Fruit fly (Drosophila melanogaster) whole organism, embryonic: Measurements from ENCODE around the gene CG6912.

Source experiments
- Aef1 ChIP-seq: fragments of 200-800 bp; sonication (Bioruptor generic); IDR thresholded peaks from 3 replicates; pipeline ENCODE4 v1.3.6; 2022; ENCODE audit warnings: missing biosample characterization, missing genetic modification characterization
- CG1024 ChIP-seq: fragments of 200-800 bp; sonication (Bioruptor generic); IDR thresholded peaks from 2 replicates; pipeline ENCODE4 v1.3.6; 2022; ENCODE audit warnings: missing biosample characterization, missing genetic modification characterization
- CG10267 ChIP-seq: fragments of 200-800 bp; sonication (Bioruptor generic); optimal IDR thresholded peaks from 2 replicates; lab custom pipeline; 2018; ENCODE audit warnings: missing biosample characterization, mild to moderate bottlenecking, missing genetic modification characterization, moderate library complexity
- CG10366 ChIP-seq: fragments of 200-800 bp; sonication (Bioruptor generic); IDR thresholded peaks from 2 replicates; pipeline ENCODE4 v1.3.6; 2022; ENCODE audit warnings: missing biosample characterization, missing genetic modification characterization
- CG11093 ChIP-seq: fragments of 200-800 bp; sonication (Bioruptor generic); IDR thresholded peaks from 3 replicates; pipeline ENCODE4 v1.3.6; 2022; ENCODE audit warnings: missing biosample characterization, missing genetic modification characterization
- CG1233 ChIP-seq: fragments of 200-800 bp; sonication (Bioruptor generic); optimal IDR thresholded peaks from 4 replicates; lab custom pipeline; 2018; ENCODE audit warnings: missing biosample characterization, mild to moderate bottlenecking, missing genetic modification characterization
- CG12391 ChIP-seq: fragments of 200-800 bp; sonication (Bioruptor generic); optimal IDR thresholded peaks from 3 replicates; lab custom pipeline; 2018; ENCODE audit warnings: missing biosample characterization, mild to moderate bottlenecking, missing genetic modification characterization, moderate library complexity
- CG13624 ChIP-seq: fragments of 200-800 bp; sonication (Bioruptor generic); optimal IDR thresholded peaks from 2 replicates; lab custom pipeline; 2016; ENCODE audit warnings: missing biosample characterization, missing genetic modification characterization
- CG13775 ChIP-seq: fragments of 200-800 bp; sonication (Bioruptor generic); optimal IDR thresholded peaks from 3 replicates; lab custom pipeline; 2017; ENCODE audit warnings: missing biosample characterization, mild to moderate bottlenecking, missing genetic modification characterization
- CG17912 ChIP-seq: fragments of 200-800 bp; sonication (Bioruptor generic); optimal IDR thresholded peaks from 2 replicates; lab custom pipeline; 2018; ENCODE audit warnings: missing biosample characterization, mild to moderate bottlenecking, missing genetic modification characterization
- CG2678 ChIP-seq: fragments of 200-800 bp; sonication (Bioruptor generic); optimal IDR thresholded peaks from 3 replicates; lab custom pipeline; 2019; ENCODE audit warnings: missing biosample characterization, mild to moderate bottlenecking, missing genetic modification characterization, moderate library complexity
- CG30431 ChIP-seq: fragments of 200-800 bp; sonication (Bioruptor generic); optimal IDR thresholded peaks from 2 replicates; lab custom pipeline; 2017; ENCODE audit warnings: missing biosample characterization, missing genetic modification characterization
- CG32532 ChIP-seq: fragments of 200-800 bp; sonication (Bioruptor generic); IDR thresholded peaks from 2 replicates; pipeline ENCODE4 v1.3.6; 2022; ENCODE audit warnings: missing biosample characterization, missing genetic modification characterization
- CG3726 ChIP-seq: fragments of 200-800 bp; sonication (Bioruptor generic); IDR thresholded peaks from 3 replicates; pipeline ENCODE4, ENCODE4 v1.3.6; 2022; ENCODE audit warnings: missing biosample characterization, missing genetic modification characterization
- CG4360 ChIP-seq: fragments of 200-800 bp; sonication (Bioruptor generic); IDR thresholded peaks from 2 replicates; pipeline ENCODE4 v1.3.6; 2022; ENCODE audit warnings: missing biosample characterization, missing genetic modification characterization
- CG6689 ChIP-seq: fragments of 200-800 bp; sonication (Bioruptor generic); IDR thresholded peaks from 2 replicates; pipeline ENCODE4 v1.3.6; 2022; ENCODE audit warnings: missing biosample characterization, missing genetic modification characterization
- CG7745 ChIP-seq: fragments of 200-800 bp; sonication (Bioruptor generic); optimal IDR thresholded peaks from 2 replicates; lab custom pipeline; 2018; ENCODE audit warnings: missing biosample characterization, mild to moderate bottlenecking, missing genetic modification characterization, moderate library complexity
- CG8290 ChIP-seq, 3 experiments: fragments of 200-800 bp; sonication (Bioruptor generic); optimal IDR thresholded peaks; 2 replicates each; lab custom pipeline; 2016 to 2019; ENCODE audit warnings: missing biosample characterization in 3 of 3, missing genetic modification characterization in 3 of 3, mild to moderate bottlenecking in 2 of 3, moderate library complexity in 1 of 3
- Dad ChIP-seq: fragments of 200-800 bp; sonication (Bioruptor generic); optimal IDR thresholded peaks from 3 replicates; lab custom pipeline; 2016; ENCODE audit warnings: missing biosample characterization, missing genetic modification characterization
- Dll ChIP-seq: fragments of 200-800 bp; sonication (Bioruptor generic); IDR thresholded peaks from 4 replicates; pipeline ENCODE4 v1.3.6; 2022; ENCODE audit warnings: missing biosample characterization, missing genetic modification characterization; ENCODE audit not compliant: partially characterized antibody
- ERR ChIP-seq: fragments of 200-800 bp; sonication (Bioruptor generic); optimal IDR thresholded peaks from 2 replicates; lab custom pipeline; 2016; ENCODE audit warnings: missing biosample characterization, missing genetic modification characterization
- Ets97D ChIP-seq: fragments of 200-800 bp; sonication (Bioruptor generic); optimal IDR thresholded peaks from 3 replicates; lab custom pipeline; 2016; ENCODE audit warnings: missing biosample characterization, missing genetic modification characterization
- HmgZ ChIP-seq: fragments of 200-800 bp; sonication (Bioruptor generic); optimal IDR thresholded peaks from 2 replicates; lab custom pipeline; 2018; ENCODE audit warnings: missing biosample characterization, mild to moderate bottlenecking, missing genetic modification characterization
- Hr39 ChIP-seq: fragments of >200 bp; optimal IDR thresholded peaks from 2 replicates; lab custom pipeline; 2017
- Hr78 ChIP-seq, 2 experiments: fragments of 200-800 bp in 1 of 2; fragments of >200 bp in 1 of 2; sonication (Bioruptor generic) in 1 of 2; optimal IDR thresholded peaks; 2 replicates each; lab custom pipeline; 2017 to 2019; ENCODE audit warnings: missing biosample characterization in 2 of 2, missing genetic modification characterization in 2 of 2, mild to moderate bottlenecking in 1 of 2, moderate library complexity in 1 of 2
- Kr ChIP-seq: fragments of 200-800 bp; sonication (Bioruptor generic); optimal IDR thresholded peaks from 2 replicates; lab custom pipeline; 2017; ENCODE audit warnings: missing biosample characterization, mild to moderate bottlenecking, missing genetic modification characterization
- MTF-1 ChIP-seq: fragments of 200-800 bp; sonication (Bioruptor generic); optimal IDR thresholded peaks from 2 replicates; lab custom pipeline; 2018; ENCODE audit warnings: missing biosample characterization, mild to moderate bottlenecking, missing genetic modification characterization, borderline replicate concordance
- Max ChIP-seq: fragments of 200-800 bp; sonication (Bioruptor generic); optimal IDR thresholded peaks from 2 replicates; lab custom pipeline; 2016; ENCODE audit warnings: missing biosample characterization, mild to moderate bottlenecking, missing genetic modification characterization
- Oaz ChIP-seq: fragments of 200-800 bp; sonication (Bioruptor generic); IDR thresholded peaks from 2 replicates; pipeline ENCODE4 v1.3.6; 2022; ENCODE audit warnings: missing biosample characterization, missing genetic modification characterization
- Ptx1 ChIP-seq: fragments of 200-800 bp; sonication (Bioruptor generic); IDR thresholded peaks from 2 replicates; pipeline ENCODE4 v1.3.6; 2022; ENCODE audit warnings: missing biosample characterization, missing genetic modification characterization
- Sox102F ChIP-seq: fragments of 200-800 bp; sonication (Bioruptor generic); optimal IDR thresholded peaks from 2 replicates; lab custom pipeline; 2018; ENCODE audit warnings: missing biosample characterization, mild to moderate bottlenecking, missing genetic modification characterization, moderate library complexity
- amos ChIP-seq: fragments of 200-800 bp; sonication (Bioruptor generic); IDR thresholded peaks from 2 replicates; pipeline ENCODE4 v1.3.6; 2022; ENCODE audit warnings: missing biosample characterization, missing genetic modification characterization; ENCODE audit not compliant: partially characterized antibody
- btn ChIP-seq: fragments of 200-800 bp; sonication (Bioruptor generic); optimal IDR thresholded peaks from 2 replicates; lab custom pipeline; 2016; ENCODE audit warnings: missing biosample characterization, missing genetic modification characterization
- disco-r ChIP-seq: fragments of 200-800 bp; sonication (Bioruptor generic); optimal IDR thresholded peaks from 2 replicates; lab custom pipeline; 2016; ENCODE audit warnings: missing biosample characterization, missing genetic modification characterization
- dpn ChIP-seq, 2 experiments: fragments of 200-800 bp; sonication (Bioruptor generic); optimal IDR thresholded peaks; 3 replicates each; lab custom pipeline; 2016; ENCODE audit warnings: missing biosample characterization in 2 of 2, missing genetic modification characterization in 2 of 2
- en ChIP-seq: fragments of 200-800 bp; sonication (Bioruptor generic); optimal IDR thresholded peaks from 2 replicates; lab custom pipeline; 2016; ENCODE audit warnings: missing biosample characterization, missing genetic modification characterization
- fd102C ChIP-seq: fragments of 200-800 bp; sonication (Bioruptor generic); optimal IDR thresholded peaks from 2 replicates; lab custom pipeline; 2018; ENCODE audit warnings: missing biosample characterization, mild to moderate bottlenecking, missing genetic modification characterization, moderate library complexity
- fru ChIP-seq: fragments of >200 bp; optimal IDR thresholded peaks from 2 replicates; lab custom pipeline; 2017
- ftz-f1 ChIP-seq: fragments of 200-800 bp; sonication (Bioruptor generic); optimal IDR thresholded peaks from 2 replicates; lab custom pipeline; 2016; ENCODE audit warnings: missing biosample characterization, missing genetic modification characterization
- gcm ChIP-seq: fragments of 200-800 bp; sonication (Bioruptor generic); optimal IDR thresholded peaks from 2 replicates; lab custom pipeline; 2019; ENCODE audit warnings: missing biosample characterization, mild to moderate bottlenecking, missing genetic modification characterization, moderate library complexity
- gfzf ChIP-seq: fragments of 200-800 bp; sonication (Bioruptor generic); optimal IDR thresholded peaks from 2 replicates; lab custom pipeline; 2016; ENCODE audit warnings: missing biosample characterization, mild to moderate bottlenecking, missing genetic modification characterization, moderate library complexity
- hb ChIP-seq: fragments of 200-800 bp; sonication (Bioruptor generic); IDR thresholded peaks from 3 replicates; pipeline ENCODE4 v1.3.6; 2022; ENCODE audit warnings: missing biosample characterization, missing genetic modification characterization; ENCODE audit not compliant: partially characterized antibody
- lov ChIP-seq, 2 experiments: fragments of 200-800 bp in 1 of 2; fragments of >200 bp in 1 of 2; sonication (Bioruptor generic) in 1 of 2; IDR thresholded peaks in 1 of 2; optimal IDR thresholded peaks in 1 of 2; 2 replicates in 1 of 2; 3 replicates in 1 of 2; pipeline versions ENCODE4 v1.3.6 to Lab custom; 2017 to 2022; ENCODE audit warnings: missing biosample characterization in 1 of 2, missing genetic modification characterization in 1 of 2
- org-1 ChIP-seq: fragments of 200-800 bp; sonication (Bioruptor generic); optimal IDR thresholded peaks from 2 replicates; lab custom pipeline; 2017; ENCODE audit warnings: missing biosample characterization, missing genetic modification characterization
- rib ChIP-seq: fragments of 200-800 bp; sonication (Bioruptor generic); IDR thresholded peaks from 2 replicates; pipeline ENCODE4 v1.3.6; 2022; ENCODE audit warnings: missing biosample characterization, missing genetic modification characterization
- sr ChIP-seq: fragments of 200-800 bp; sonication (Bioruptor generic); IDR thresholded peaks from 3 replicates; pipeline ENCODE4 v1.3.6; 2022; ENCODE audit warnings: missing biosample characterization, missing genetic modification characterization
- tin ChIP-seq: fragments of 200-800 bp; sonication (Bioruptor generic); optimal IDR thresholded peaks from 3 replicates; lab custom pipeline; 2016; ENCODE audit warnings: missing biosample characterization, missing genetic modification characterization
- zen ChIP-seq: fragments of 200-800 bp; sonication (Bioruptor generic); optimal IDR thresholded peaks from 3 replicates; lab custom pipeline; 2018; ENCODE audit warnings: missing biosample characterization, mild to moderate bottlenecking, missing genetic modification characterization, moderate library complexity
- zen2 ChIP-seq: fragments of 200-800 bp; sonication (Bioruptor generic); IDR thresholded peaks from 3 replicates; pipeline ENCODE4 v1.3.6; 2022; ENCODE audit warnings: missing biosample characterization, missing genetic modification characterization; ENCODE audit not compliant: partially characterized antibody

CG6912 gene

DNA sequence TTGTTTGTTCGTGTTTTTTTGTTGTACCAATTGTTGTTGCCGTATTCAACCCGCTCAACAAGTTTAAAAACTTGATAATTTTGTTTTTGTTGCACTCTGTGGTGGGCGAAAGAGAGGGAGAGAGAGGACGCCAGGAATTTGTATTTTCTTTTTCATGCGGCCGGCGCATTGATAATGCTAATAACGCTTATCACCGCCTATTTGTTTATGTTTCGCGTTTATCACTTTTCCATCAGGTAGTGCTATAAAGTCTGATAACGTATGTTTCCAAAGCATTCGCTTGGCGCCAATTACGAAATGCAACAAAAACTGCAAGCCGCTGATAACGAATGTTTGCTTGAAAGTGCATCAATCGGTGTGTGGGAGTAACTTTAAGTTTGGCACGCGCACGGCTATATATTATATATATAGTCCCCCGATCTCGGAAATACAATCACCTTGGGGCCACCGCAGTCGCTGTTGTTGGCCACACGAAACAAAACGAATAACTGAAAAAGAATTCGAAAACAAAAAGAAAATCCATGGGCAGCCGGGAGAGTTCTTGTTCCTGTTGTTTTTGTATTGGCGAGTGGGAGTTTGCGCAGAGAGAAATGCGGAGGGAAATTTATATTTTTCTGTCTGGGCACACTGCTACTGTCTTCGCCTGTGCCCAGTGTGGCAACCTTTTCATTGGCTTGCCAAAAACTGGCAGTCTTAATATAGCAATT is 10.4 kb upstream of the CG6912 start, which contains the start of gene Glys (continued):
- TF ChIP-seq zen2 (GFP tag; lab: Robert Waterston, UW) (no peak), sr (peak; percentile 68; the same call in 2 of the 3 replicates), Hr78 (GFP tag; optimal IDR thresholded peaks at IDR 0.05; lab: Kevin White, UChicago) (peak in 1 of 2 experiments; percentile 81), gcm (GFP tag; lab: Kevin White, UChicago) (no peak), lov (optimal IDR thresholded peaks at IDR 0.05; lab: Kevin White, UChicago) (no peak), lov (GFP tag; IDR thresholded peaks at IDR 0.05; lab: Robert Waterston, UW) (0 out of 3 replicates have a peak, but pooled peaks have one; percentile 6), zen (no peak), CG13624 (GFP tag; lab: Kevin White, UChicago) (no peak), Dad (no peak), ftz-f1 (peak; percentile 50), CG4360 (peak; percentile 98), tin (GFP tag; lab: Kevin White, UChicago) (no peak), CG2678 (no peak), CG11093 (GFP tag; lab: Robert Waterston, UW) (no peak), Sox102F (GFP tag; lab: Kevin White, UChicago) (no peak), Hr39 (lab: Kevin White, UChicago) (no peak), Ets97D (GFP tag; lab: Kevin White, UChicago) (peak; percentile 58), CG32532 (peak; percentile 40; the same call in 1 of the 2 replicates), MTF-1 (GFP tag; lab: Kevin White, UChicago) (no peak), Dll (0 out of 4 replicates have a peak, but pooled peaks have one; percentile 15), HmgZ (tag; lab: Kevin White, UChicago) (peak; percentile 48), CG7745 (tag; lab: Kevin White, UChicago) (no peak), Max (GFP tag; lab: Kevin White, UChicago) (peak; percentile 9), CG30431 (GFP tag; lab: Kevin White, UChicago) (no peak), CG1024 (GFP tag; lab: Robert Waterston, UW) (no peak), fd102C (GFP tag; lab: Kevin White, UChicago) (peak; percentile 7), org-1 (GFP tag; lab: Kevin White, UChicago) (no peak), CG3726 (no peak), CG6689 (GFP tag; lab: Robert Waterston, UW) (no peak), CG1233 (GFP tag; lab: Kevin White, UChicago) (no peak), hb (GFP tag; lab: Robert Waterston, UW) (no peak), Aef1 (GFP tag; lab: Robert Waterston, UW) (peak; percentile 51; the same call in 2 of the 3 replicates), en (no peak), CG10267 (tag; lab: Kevin White, UChicago) (peak; percentile 10), gfzf (GFP tag; lab: Kevin White, UChicago) (peak; percentile 91), CG8290 (GFP tag; optimal IDR thresholded peaks at IDR 0.05; lab: Kevin White, UChicago) (no peak), CG8290 (tag; optimal IDR thresholded peaks at IDR 0.05; lab: Kevin White, UChicago) (no peak), Ptx1 (GFP tag; lab: Robert Waterston, UW) (no peak), disco-r (GFP tag; lab: Kevin White, UChicago) (no peak), CG12391 (tag; lab: Kevin White, UChicago) (no peak), fru (no peak), Kr (peak; percentile 19), amos (peak; percentile 46; the same call in 1 of the 2 replicates), CG10366 (GFP tag; lab: Robert Waterston, UW) (no peak), Oaz (GFP tag; lab: Robert Waterston, UW) (no peak), CG13775 (GFP tag; lab: Kevin White, UChicago) (no peak), dpn (GFP tag; optimal IDR thresholded peaks at IDR 0.05; lab: Kevin White, UChicago) (no peak), rib (GFP tag; lab: Robert Waterston, UW) (peak; percentile 48; the same call in 1 of the 2 replicates), CG17912 (no peak), ERR (GFP tag; lab: Kevin White, UChicago) (peak; percentile 51), btn (GFP tag; lab: Kevin White, UChicago) (no peak)
